Fruit fly (Drosophila melanogaster): Measurements from ENCODE around the gene Cmpk.
A peak's percentile ranks its signal among the peaks of the same experiment; 100 is the strongest.

The Cmpk gene

dm6 chr3R:26030562-26030961 lies 24.7 kb downstream of the Cmpk start:
- TF ChIP-seq CG14655 (GFP tag; optimal IDR thresholded peaks at IDR 0.05), result no peak
- TF ChIP-seq CG17806 (tag; optimal IDR thresholded peaks at IDR 0.05), result no peak
- no peak for TF ChIP-seq CG15710 (tag; optimal IDR thresholded peaks at IDR 0.05)
- TF ChIP-seq CG10348 (GFP tag; IDR thresholded peaks at IDR 0.05), result no peak
- no peak for TF ChIP-seq D1 (tag; optimal IDR thresholded peaks at IDR 0.05)
- TF ChIP-seq CG8301 (tag; optimal IDR thresholded peaks at IDR 0.05), result no peak
- no peak for TF ChIP-seq CG8159 (tag; optimal IDR thresholded peaks at IDR 0.05)
- no peak for TF ChIP-seq rn (GFP tag; IDR thresholded peaks at IDR 0.05)
- TF ChIP-seq EcR (GFP tag; optimal IDR thresholded peaks at IDR 0.05), result no peak
- TF ChIP-seq CG13204 (GFP tag; optimal IDR thresholded peaks at IDR 0.05), result no peak
- no peak for TF ChIP-seq CG4496 (GFP tag; IDR thresholded peaks at IDR 0.05)
- TF ChIP-seq gl (tag; optimal IDR thresholded peaks at IDR 0.05), result no peak
- TF ChIP-seq Snoo (tag; optimal IDR thresholded peaks at IDR 0.05), result no peak
- TF ChIP-seq Pif1A (GFP tag; optimal IDR thresholded peaks at IDR 0.05), result no peak
- no peak for TF ChIP-seq Pif1B (GFP tag; optimal IDR thresholded peaks at IDR 0.05)
- no peak for TF ChIP-seq CG32121 (GFP tag; IDR thresholded peaks at IDR 0.05)

dm6 chr3R:26027903-26028302 lies 27.3 kb downstream of the Cmpk start:
- no peak for TF ChIP-seq CG32121 (GFP tag; IDR thresholded peaks at IDR 0.05)
- no peak for TF ChIP-seq Ets98B (GFP tag; IDR thresholded peaks at IDR 0.05)
- TF ChIP-seq CG8159 (tag; optimal IDR thresholded peaks at IDR 0.05), result no peak
- no peak for TF ChIP-seq gl (tag; optimal IDR thresholded peaks at IDR 0.05)
- no peak for TF ChIP-seq CG10348 (GFP tag; IDR thresholded peaks at IDR 0.05)

- TF ChIP-seq CG8159 (tag; optimal IDR thresholded peaks at IDR 0.05), result no peak
- no peak for TF ChIP-seq CG34367 (tag; optimal IDR thresholded peaks at IDR 0.05)
- TF ChIP-seq fd96Ca (GFP tag; IDR thresholded peaks at IDR 0.05), result no peak
These were observed 28.5 kb downstream of the Cmpk start for dm6 chr3R:26026631-26027274.

- no peak for TF ChIP-seq fd96Ca (GFP tag; IDR thresholded peaks at IDR 0.05)
- TF ChIP-seq Pif1A (GFP tag; optimal IDR thresholded peaks at IDR 0.05), result no peak
- TF ChIP-seq gl (tag; optimal IDR thresholded peaks at IDR 0.05), result no peak
- no peak for TF ChIP-seq rn (GFP tag; IDR thresholded peaks at IDR 0.05)
- TF ChIP-seq CG8159 (tag; optimal IDR thresholded peaks at IDR 0.05), result no peak
- no peak for TF ChIP-seq CG13204 (GFP tag; optimal IDR thresholded peaks at IDR 0.05)
- no peak for TF ChIP-seq CG17806 (tag; optimal IDR thresholded peaks at IDR 0.05)
- no peak for TF ChIP-seq Pif1B (GFP tag; optimal IDR thresholded peaks at IDR 0.05)
- TF ChIP-seq CG34367 (tag; optimal IDR thresholded peaks at IDR 0.05), result no peak
These were observed 30.5 kb downstream of the Cmpk start for dm6 chr3R:26024596-26025213.

- no peak for TF ChIP-seq CG14655 (GFP tag; optimal IDR thresholded peaks at IDR 0.05)
- no peak for TF ChIP-seq CG12605 (GFP tag; IDR thresholded peaks at IDR 0.05)
- TF ChIP-seq CG32121 (GFP tag; IDR thresholded peaks at IDR 0.05), result no peak
- TF ChIP-seq Snoo (tag; optimal IDR thresholded peaks at IDR 0.05), result no peak
- no peak for TF ChIP-seq CG9948 (tag; optimal IDR thresholded peaks at IDR 0.05)
- TF ChIP-seq CG10348 (GFP tag; IDR thresholded peaks at IDR 0.05), result no peak
- no peak for TF ChIP-seq CG17806 (tag; optimal IDR thresholded peaks at IDR 0.05)
- no peak for TF ChIP-seq D1 (tag; optimal IDR thresholded peaks at IDR 0.05)
- TF ChIP-seq CG15710 (tag; optimal IDR thresholded peaks at IDR 0.05), result no peak
- TF ChIP-seq CG8159 (tag; optimal IDR thresholded peaks at IDR 0.05), result no peak
- TF ChIP-seq CG34367 (tag; optimal IDR thresholded peaks at IDR 0.05), result no peak
These were observed 32.0 kb downstream of the Cmpk start for dm6 chr3R:26023252-26023651.

- TF ChIP-seq CG32121 (GFP tag; IDR thresholded peaks at IDR 0.05), result peak; percentile 68
- no peak; the same call in 1 of the 2 replicates for TF ChIP-seq CG10348 (GFP tag; IDR thresholded peaks at IDR 0.05)
- TF ChIP-seq Ets98B (GFP tag; IDR thresholded peaks at IDR 0.05), result peak; percentile 41
- peak; percentile 96 for TF ChIP-seq CG14655 (GFP tag; optimal IDR thresholded peaks at IDR 0.05)
- peak; percentile 77 for TF ChIP-seq Pif1A (GFP tag; optimal IDR thresholded peaks at IDR 0.05)
- TF ChIP-seq CG13204 (GFP tag; optimal IDR thresholded peaks at IDR 0.05), result peak; percentile 81
- peak; percentile 97 for TF ChIP-seq CG8159 (tag; optimal IDR thresholded peaks at IDR 0.05)
- TF ChIP-seq CG12605 (GFP tag; IDR thresholded peaks at IDR 0.05), result 0 out of 2 replicates have a peak, but pooled peaks have one; percentile 23
- TF ChIP-seq CG4496 (GFP tag; IDR thresholded peaks at IDR 0.05), result peak; percentile 60; the same call in 1 of the 3 replicates
- peak; percentile 30 for TF ChIP-seq EcR (GFP tag; optimal IDR thresholded peaks at IDR 0.05)
- TF ChIP-seq Snoo (tag; optimal IDR thresholded peaks at IDR 0.05), result peak; percentile 94
- peak; percentile 46; the same call in 2 of the 3 replicates for TF ChIP-seq fd96Ca (GFP tag; IDR thresholded peaks at IDR 0.05)
- TF ChIP-seq CG9948 (tag; optimal IDR thresholded peaks at IDR 0.05), result peak; percentile 96
- peak; percentile 94 for TF ChIP-seq CG8301 (tag; optimal IDR thresholded peaks at IDR 0.05)
- peak; percentile 94 for TF ChIP-seq CG15710 (tag; optimal IDR thresholded peaks at IDR 0.05)
- TF ChIP-seq CG34367 (tag; optimal IDR thresholded peaks at IDR 0.05), result peak; percentile 90
- TF ChIP-seq gl (tag; optimal IDR thresholded peaks at IDR 0.05), result peak; percentile 50
- peak; percentile 66 for TF ChIP-seq Pif1B (GFP tag; optimal IDR thresholded peaks at IDR 0.05)
- peak; percentile 90 for TF ChIP-seq CG17806 (tag; optimal IDR thresholded peaks at IDR 0.05)
- peak; percentile 77 for TF ChIP-seq rn (GFP tag; IDR thresholded peaks at IDR 0.05)
- peak; percentile 92 for TF ChIP-seq D1 (tag; optimal IDR thresholded peaks at IDR 0.05)
These were observed 33.9 kb downstream of the Cmpk start for dm6 chr3R:26021195-26021914.
